Fruit fly (Drosophila melanogaster): Measurements from ENCODE around the gene CG42450.

Gene CG42450

DNA sequence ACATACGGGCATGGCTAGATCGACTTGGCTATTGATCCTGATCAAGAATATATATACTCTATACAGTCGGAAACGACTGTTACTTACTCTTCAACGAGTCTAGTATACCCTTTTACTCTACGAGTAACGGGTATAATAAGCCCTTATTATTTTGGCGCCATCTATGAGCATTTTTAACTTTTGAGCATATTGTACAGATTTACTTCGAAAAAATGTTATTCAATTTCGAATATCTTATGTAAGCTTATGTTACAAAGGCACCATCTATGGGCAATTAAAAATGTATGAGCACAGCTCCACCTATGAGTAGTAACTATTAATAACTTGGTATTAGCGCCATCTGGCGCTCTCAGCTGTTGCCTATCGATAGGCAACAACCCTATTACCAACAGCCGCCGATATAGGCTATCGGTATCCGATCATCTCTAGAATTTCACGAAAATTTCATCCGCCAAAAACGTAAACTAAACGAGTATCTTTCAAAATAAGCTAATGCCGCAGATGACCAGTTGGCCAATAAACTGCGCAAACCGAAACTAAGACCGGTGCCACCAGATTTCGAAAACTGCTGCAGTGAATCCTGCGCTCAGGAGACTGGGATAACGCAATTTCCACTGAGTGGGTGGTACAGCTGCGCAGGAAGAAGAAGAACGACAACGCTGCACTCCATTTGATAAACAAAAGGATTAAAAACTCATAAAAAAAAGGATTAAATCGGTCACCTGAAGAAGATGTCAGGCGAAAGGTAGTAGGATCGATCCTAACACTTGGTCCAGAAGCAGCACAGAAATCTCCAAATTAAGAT, 30.3 kb downstream of the CG42450 start, which contains the start of gene htk:
htk (plus strand) TSS at position 435 of the 805 bp plus-strand sequence.
- peak; percentile 38; the same call in 1 of the 3 replicates for TF ChIP-seq fd96Ca (GFP tag; IDR thresholded peaks at IDR 0.05)
- TF ChIP-seq gl (tag; optimal IDR thresholded peaks at IDR 0.05): no peak
- TF ChIP-seq CG8159 (tag; optimal IDR thresholded peaks at IDR 0.05): no peak
- TF ChIP-seq rn (GFP tag; IDR thresholded peaks at IDR 0.05): no peak
- peak; percentile 50 for TF ChIP-seq Pif1A (GFP tag; optimal IDR thresholded peaks at IDR 0.05)
- no peak for TF ChIP-seq CG8301 (tag; optimal IDR thresholded peaks at IDR 0.05)
- no peak for TF ChIP-seq CG14655 (GFP tag; optimal IDR thresholded peaks at IDR 0.05)
- TF ChIP-seq CG32121 (GFP tag; IDR thresholded peaks at IDR 0.05): no peak
- no peak for TF ChIP-seq CG9948 (tag; optimal IDR thresholded peaks at IDR 0.05)
- peak; percentile 62; the same call in 1 of the 3 replicates for TF ChIP-seq CG4496 (GFP tag; IDR thresholded peaks at IDR 0.05)
- TF ChIP-seq CG17806 (tag; optimal IDR thresholded peaks at IDR 0.05): no peak
- no peak for TF ChIP-seq EcR (GFP tag; optimal IDR thresholded peaks at IDR 0.05)
- TF ChIP-seq D1 (tag; optimal IDR thresholded peaks at IDR 0.05): no peak
- TF ChIP-seq CG10348 (GFP tag; IDR thresholded peaks at IDR 0.05): no peak
- no peak for TF ChIP-seq CG12605 (GFP tag; IDR thresholded peaks at IDR 0.05)
- peak; percentile 17; the same call in 1 of the 2 replicates for TF ChIP-seq Ets98B (GFP tag; IDR thresholded peaks at IDR 0.05)
- no peak for TF ChIP-seq Pif1B (GFP tag; optimal IDR thresholded peaks at IDR 0.05)
- peak; percentile 30 for TF ChIP-seq Snoo (tag; optimal IDR thresholded peaks at IDR 0.05)
- TF ChIP-seq CG13204 (GFP tag; optimal IDR thresholded peaks at IDR 0.05): no peak
- peak; percentile 18 for TF ChIP-seq CG15710 (tag; optimal IDR thresholded peaks at IDR 0.05)

DNA sequence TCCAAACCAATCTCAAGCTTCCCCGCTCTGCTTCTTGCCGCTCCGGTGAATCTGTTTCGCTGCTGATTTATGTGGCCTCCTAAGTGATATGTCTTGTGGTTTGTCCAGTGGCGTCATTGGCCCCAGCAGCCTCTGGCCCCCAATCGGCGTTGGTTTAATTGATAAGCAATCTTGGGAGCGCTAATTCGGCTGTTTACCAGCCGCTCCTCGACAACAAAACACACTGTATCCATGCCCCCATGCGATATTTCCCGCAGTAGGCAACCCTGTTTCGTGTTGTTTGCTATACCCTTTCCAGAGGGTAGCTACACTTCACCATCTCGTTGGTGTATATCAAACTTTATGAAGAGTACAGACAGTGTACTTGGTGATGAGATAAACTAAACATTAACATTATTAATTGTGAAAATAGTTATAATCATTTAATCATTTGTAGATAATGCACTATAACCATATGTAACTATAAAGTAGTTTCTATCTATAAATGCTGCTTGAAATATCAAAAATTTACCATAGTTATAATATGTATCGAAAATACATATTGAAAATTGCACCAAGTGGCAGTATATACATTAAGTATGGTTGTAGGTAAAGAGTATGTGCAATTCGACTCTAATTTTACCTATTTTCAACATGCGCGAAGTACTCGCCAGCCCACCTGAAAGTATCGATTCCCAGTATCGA, 35.4 kb downstream of the CG42450 start, which contains the start of gene shop:
shop (minus strand) TSS at position 229 of the 684 bp plus-strand sequence.
- TF ChIP-seq Snoo (tag; optimal IDR thresholded peaks at IDR 0.05): peak; percentile 83
- TF ChIP-seq CG14655 (GFP tag; optimal IDR thresholded peaks at IDR 0.05): no peak
- 0 out of 2 replicates have a peak, but pooled peaks have one; percentile 27 for TF ChIP-seq CG32121 (GFP tag; IDR thresholded peaks at IDR 0.05)
- TF ChIP-seq CG4496 (GFP tag; IDR thresholded peaks at IDR 0.05): peak; percentile 70
- TF ChIP-seq Pif1B (GFP tag; optimal IDR thresholded peaks at IDR 0.05): peak; percentile 75
- peak; percentile 87 for TF ChIP-seq CG15710 (tag; optimal IDR thresholded peaks at IDR 0.05)
- TF ChIP-seq gl (tag; optimal IDR thresholded peaks at IDR 0.05): peak; percentile 41
- TF ChIP-seq CG8301 (tag; optimal IDR thresholded peaks at IDR 0.05): peak; percentile 86
- TF ChIP-seq fd96Ca (GFP tag; IDR thresholded peaks at IDR 0.05): peak; percentile 25; the same call in 1 of the 3 replicates
- TF ChIP-seq CG12605 (GFP tag; IDR thresholded peaks at IDR 0.05): no peak
- TF ChIP-seq D1 (tag; optimal IDR thresholded peaks at IDR 0.05): no peak
- TF ChIP-seq CG13204 (GFP tag; optimal IDR thresholded peaks at IDR 0.05): peak; percentile 67
- TF ChIP-seq CG9948 (tag; optimal IDR thresholded peaks at IDR 0.05): peak; percentile 83
- TF ChIP-seq CG10348 (GFP tag; IDR thresholded peaks at IDR 0.05): peak; percentile 38; the same call in 1 of the 2 replicates
- TF ChIP-seq CG8159 (tag; optimal IDR thresholded peaks at IDR 0.05): peak; percentile 89
- peak; percentile 76 for TF ChIP-seq CG17806 (tag; optimal IDR thresholded peaks at IDR 0.05)
- TF ChIP-seq rn (GFP tag; IDR thresholded peaks at IDR 0.05): no peak
- TF ChIP-seq CG34367 (tag; optimal IDR thresholded peaks at IDR 0.05): peak; percentile 86
- no peak for TF ChIP-seq EcR (GFP tag; optimal IDR thresholded peaks at IDR 0.05)
- peak; percentile 76 for TF ChIP-seq Pif1A (GFP tag; optimal IDR thresholded peaks at IDR 0.05)
- TF ChIP-seq Ets98B (GFP tag; IDR thresholded peaks at IDR 0.05): peak; percentile 57

DNA sequence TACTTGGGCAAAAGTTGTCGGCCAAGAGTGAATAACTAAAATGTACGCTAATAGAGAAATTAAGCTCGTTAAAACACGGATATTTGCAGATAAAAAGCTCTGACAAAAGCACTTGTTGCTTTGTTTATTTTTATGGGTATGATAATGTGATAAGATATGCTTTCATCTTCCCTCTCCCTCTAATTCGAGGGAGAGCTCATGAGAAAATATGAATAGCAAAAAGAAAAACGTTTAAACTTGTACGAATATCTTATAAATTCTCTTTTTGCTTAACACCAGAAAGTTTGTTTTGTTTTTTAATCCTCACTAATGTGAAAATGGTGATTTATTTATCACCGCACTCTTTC, 35.9 kb downstream of the CG42450 start:
- no peak for TF ChIP-seq Pif1B (GFP tag; optimal IDR thresholded peaks at IDR 0.05)
- TF ChIP-seq CG12605 (GFP tag; IDR thresholded peaks at IDR 0.05): peak; percentile 19; the same call in 1 of the 2 replicates
- no peak for TF ChIP-seq CG8159 (tag; optimal IDR thresholded peaks at IDR 0.05)

DNA sequence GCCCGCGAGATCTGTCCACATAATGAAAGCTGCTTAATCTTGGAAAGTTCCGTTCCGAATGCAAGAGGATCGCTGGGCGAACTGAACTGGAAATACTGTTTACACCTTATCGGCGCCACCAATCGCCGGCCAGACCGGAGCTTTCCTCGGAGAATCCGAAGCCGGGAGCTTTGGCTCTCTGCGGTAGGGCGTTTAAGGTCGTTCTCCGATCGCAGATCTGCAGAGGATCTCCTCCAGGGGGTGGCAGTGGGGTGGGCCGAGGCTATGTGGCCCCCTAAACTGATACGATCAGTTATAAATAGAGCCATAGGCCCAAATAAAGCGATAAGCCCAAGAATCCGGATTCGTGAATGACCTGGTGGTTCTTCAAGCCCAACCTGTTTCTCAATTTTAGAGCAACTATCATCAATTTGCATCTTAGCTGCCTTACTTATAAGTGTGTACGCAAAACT, 44.3 kb downstream of the CG42450 start, which contains the start of gene CG7322:
CG7322 (minus strand) TSS at position 402 of the 452 bp plus-strand sequence.
- TF ChIP-seq EcR (GFP tag; optimal IDR thresholded peaks at IDR 0.05): peak; percentile 81
- no peak for TF ChIP-seq Ets98B (GFP tag; IDR thresholded peaks at IDR 0.05)

DNA sequence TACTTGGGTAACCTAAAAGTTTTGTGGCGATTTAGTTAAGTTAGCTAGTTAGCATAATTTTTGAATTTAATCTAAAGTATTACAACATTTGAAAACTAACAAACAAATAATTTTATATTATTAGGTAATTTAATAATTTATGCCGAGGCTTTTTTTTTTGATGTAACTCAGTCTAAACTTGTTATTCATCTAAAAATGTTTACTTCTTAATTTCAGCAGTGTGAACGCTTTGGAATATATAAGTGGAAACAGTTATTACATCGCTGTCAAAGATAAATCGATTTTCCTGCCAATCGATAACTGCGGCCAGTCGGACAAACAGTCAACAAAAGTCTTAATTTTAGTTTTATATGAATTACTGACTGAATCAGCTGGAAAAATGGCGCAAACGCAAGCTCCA, 44.8 kb downstream of the CG42450 start, which contains the start of gene Usp39:
Usp39 (plus strand) TSS at position 288 of the 400 bp plus-strand sequence.
- TF ChIP-seq D1 (tag; optimal IDR thresholded peaks at IDR 0.05): no peak
- TF ChIP-seq rn (GFP tag; IDR thresholded peaks at IDR 0.05): no peak
- peak; percentile 4 for TF ChIP-seq CG9948 (tag; optimal IDR thresholded peaks at IDR 0.05)
- TF ChIP-seq EcR (GFP tag; optimal IDR thresholded peaks at IDR 0.05): no peak
- no peak for TF ChIP-seq CG13204 (GFP tag; optimal IDR thresholded peaks at IDR 0.05)
- TF ChIP-seq fd96Ca (GFP tag; IDR thresholded peaks at IDR 0.05): no peak
- TF ChIP-seq CG14655 (GFP tag; optimal IDR thresholded peaks at IDR 0.05): no peak
- TF ChIP-seq CG17806 (tag; optimal IDR thresholded peaks at IDR 0.05): no peak

DNA sequence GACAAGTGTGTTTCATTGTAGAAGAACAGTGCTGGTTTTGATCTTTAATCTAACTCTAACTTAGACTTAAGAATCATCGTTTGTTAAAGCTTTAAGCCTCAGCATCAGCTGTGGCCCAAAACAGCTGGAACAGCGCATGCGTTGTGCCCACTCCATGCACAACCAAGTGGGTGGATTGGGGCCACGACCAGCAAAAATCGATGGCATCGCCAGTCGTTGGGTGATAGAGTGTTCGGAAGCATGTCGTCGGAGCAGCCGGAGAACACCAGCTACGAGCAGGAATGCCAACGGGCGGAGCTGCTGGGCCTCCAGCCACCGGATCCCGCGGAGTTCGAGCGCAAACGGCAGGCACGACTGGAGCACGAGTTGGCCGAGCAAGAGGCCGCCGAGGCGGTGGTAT, 47.0 kb downstream of the CG42450 start, which contains the start of gene CG32544:
CG32544 (plus strand) TSS at position 211 of the 400 bp plus-strand sequence.
- TF ChIP-seq D1 (tag; optimal IDR thresholded peaks at IDR 0.05) (no peak), Snoo (tag; optimal IDR thresholded peaks at IDR 0.05) (no peak), CG8301 (tag; optimal IDR thresholded peaks at IDR 0.05) (no peak), CG8159 (tag; optimal IDR thresholded peaks at IDR 0.05) (no peak), CG17806 (tag; optimal IDR thresholded peaks at IDR 0.05) (no peak), CG32121 (GFP tag; IDR thresholded peaks at IDR 0.05) (no peak), CG4496 (GFP tag; IDR thresholded peaks at IDR 0.05) (no peak), CG34367 (tag; optimal IDR thresholded peaks at IDR 0.05) (no peak), Pif1A (GFP tag; optimal IDR thresholded peaks at IDR 0.05) (no peak), CG13204 (GFP tag; optimal IDR thresholded peaks at IDR 0.05) (no peak)

Data from whole organism, pupa.